Worm (Caenorhabditis elegans): ENCODE results near the gene W04G3.7.
A peak's percentile ranks its signal among the peaks of the same experiment; 100 is the strongest.

W04G3.7 gene

ce11 chrX:11047183-11047582 is 37.9 kb downstream of the W04G3.7 start, which contains the start of gene clc-1:
Gene clc-1, plus strand, starts transcription at chrX:11047446.
- TF ChIP-seq pqm-1 (tag; optimal IDR thresholded peaks at IDR 0.05) (peak; percentile 87), pha-4 (tag; optimal IDR thresholded peaks at IDR 0.05) (peak; percentile 60), nhr-12 (tag; optimal IDR thresholded peaks at IDR 0.05) (no peak), jun-1 (tag; optimal IDR thresholded peaks at IDR 0.05) (peak; percentile 88), nhr-11 (tag; optimal IDR thresholded peaks at IDR 0.05) (no peak), elt-2 (tag; optimal IDR thresholded peaks at IDR 0.05) (peak; percentile 99), lin-15B (tag; optimal IDR thresholded peaks at IDR 0.05) (no peak), fos-1 (tag; optimal IDR thresholded peaks at IDR 0.05) (peak; percentile 70)

- no peak for TF ChIP-seq daf-12 (tag; optimal IDR thresholded peaks at IDR 0.05)
- TF ChIP-seq fos-1 (tag; optimal IDR thresholded peaks at IDR 0.05): no peak
- no peak for TF ChIP-seq mml-1 (tag; optimal IDR thresholded peaks at IDR 0.05)
- TF ChIP-seq pha-4 (tag; optimal IDR thresholded peaks at IDR 0.05): no peak
- TF ChIP-seq fkh-2 (tag; optimal IDR thresholded peaks at IDR 0.05): no peak
- TF ChIP-seq unc-39 (tag; optimal IDR thresholded peaks at IDR 0.05): no peak
- no peak for TF ChIP-seq zag-1 (tag; optimal IDR thresholded peaks at IDR 0.05)
- no peak for TF ChIP-seq elt-1 (tag; optimal IDR thresholded peaks at IDR 0.05)
- no peak for TF ChIP-seq hmg-11 (tag; optimal IDR thresholded peaks at IDR 0.05)
Observed at ce11 chrX:11042777-11043176, 42.3 kb downstream of the W04G3.7 start, which contains the start of gene C09F12.3. Gene C09F12.3, minus strand, starts transcription at chrX:11042877.

ce11 chrX:11038221-11038620 is 46.8 kb downstream of the W04G3.7 start:
- TF ChIP-seq eor-1 (tag; optimal IDR thresholded peaks at IDR 0.05) (no peak), ceh-16 (tag; optimal IDR thresholded peaks at IDR 0.05) (no peak), fkh-10 (GFP tag; optimal IDR thresholded peaks at IDR 0.05) (no peak), ZK546.5 (tag; optimal IDR thresholded peaks at IDR 0.05) (no peak), zag-1 (tag; optimal IDR thresholded peaks at IDR 0.05) (no peak), nhr-28 (tag; optimal IDR thresholded peaks at IDR 0.05) (no peak), nhr-237 (tag; optimal IDR thresholded peaks at IDR 0.05) (no peak), ama-1 (optimal IDR thresholded peaks at IDR 0.05) (no peak), ceh-82 (tag; optimal IDR thresholded peaks at IDR 0.05) (no peak), pha-4 (tag; optimal IDR thresholded peaks at IDR 0.05) (no peak), sea-2 (GFP tag; optimal IDR thresholded peaks at IDR 0.05) (no peak), mml-1 (tag; optimal IDR thresholded peaks at IDR 0.05) (no peak), lin-39 (tag; optimal IDR thresholded peaks at IDR 0.05) (no peak), nhr-67 (tag; optimal IDR thresholded peaks at IDR 0.05) (no peak), nhr-43 (tag; optimal IDR thresholded peaks at IDR 0.05; ENCODE audit: poor library complexity, severe bottlenecking) (no peak), elt-2 (tag; optimal IDR thresholded peaks at IDR 0.05) (no peak), nhr-76 (tag; optimal IDR thresholded peaks at IDR 0.05) (no peak), R02D3.7 (tag; optimal IDR thresholded peaks at IDR 0.05) (no peak)

ce11 chrX:11036114-11037087 is 48.7 kb downstream of the W04G3.7 start:
- TF ChIP-seq nhr-28 (tag; optimal IDR thresholded peaks at IDR 0.05) (no peak), lin-15B (tag; optimal IDR thresholded peaks at IDR 0.05) (no peak), mml-1 (tag; optimal IDR thresholded peaks at IDR 0.05) (no peak), elt-1 (tag; optimal IDR thresholded peaks at IDR 0.05) (no peak), nfya-1 (tag; optimal IDR thresholded peaks at IDR 0.05; ENCODE audit: insufficient read depth) (no peak), nhr-43 (tag; optimal IDR thresholded peaks at IDR 0.05; ENCODE audit: poor library complexity, severe bottlenecking) (peak; percentile 36), aly-2 (tag; optimal IDR thresholded peaks at IDR 0.05) (no peak), snpc-4 (tag; optimal IDR thresholded peaks at IDR 0.05) (no peak), lsy-12 (tag; optimal IDR thresholded peaks at IDR 0.05) (no peak), fkh-10 (GFP tag; optimal IDR thresholded peaks at IDR 0.05) (no peak), ceh-28 (tag; optimal IDR thresholded peaks at IDR 0.05) (peak; percentile 50), nhr-237 (tag; optimal IDR thresholded peaks at IDR 0.05) (no peak), egl-5 (tag; optimal IDR thresholded peaks at IDR 0.05) (no peak), nhr-11 (tag; optimal IDR thresholded peaks at IDR 0.05) (no peak), daf-12 (tag; optimal IDR thresholded peaks at IDR 0.05) (no peak), elt-2 (tag; optimal IDR thresholded peaks at IDR 0.05) (peak; percentile 91), skn-1 (tag; optimal IDR thresholded peaks at IDR 0.05) (peak; percentile 54), R02D3.7 (tag; optimal IDR thresholded peaks at IDR 0.05) (no peak), nhr-77 (tag; optimal IDR thresholded peaks at IDR 0.05) (no peak), pha-4 (tag; optimal IDR thresholded peaks at IDR 0.05) (peak; percentile 40), hmg-11 (tag; optimal IDR thresholded peaks at IDR 0.05) (peak; percentile 23), ceh-82 (tag; optimal IDR thresholded peaks at IDR 0.05) (no peak), mdl-1 (tag; optimal IDR thresholded peaks at IDR 0.05) (no peak), zag-1 (tag; optimal IDR thresholded peaks at IDR 0.05) (no peak), fos-1 (tag; optimal IDR thresholded peaks at IDR 0.05) (no peak), ama-1 (optimal IDR thresholded peaks at IDR 0.05) (peak; percentile 61), egl-27 (tag; optimal IDR thresholded peaks at IDR 0.05) (no peak), lin-39 (tag; optimal IDR thresholded peaks at IDR 0.05) (no peak), nhr-76 (tag; optimal IDR thresholded peaks at IDR 0.05) (no peak), unc-39 (tag; optimal IDR thresholded peaks at IDR 0.05) (no peak), fkh-2 (tag; optimal IDR thresholded peaks at IDR 0.05) (no peak), nhr-23 (tag; optimal IDR thresholded peaks at IDR 0.05) (peak; percentile 83), unc-62 (GFP tag; optimal IDR thresholded peaks at IDR 0.05) (no peak), nhr-12 (tag; optimal IDR thresholded peaks at IDR 0.05) (no peak), ztf-4 (tag; optimal IDR thresholded peaks at IDR 0.05) (no peak), jun-1 (tag; optimal IDR thresholded peaks at IDR 0.05) (no peak)
